Fruit fly (Drosophila melanogaster) whole organism, embryonic: ENCODE data around the gene CG33288.

Source experiments
- BEAF-32 ChIP-seq: fragments of 200-800 bp; sonication (Bioruptor generic); optimal IDR thresholded peaks from 3 replicates; lab custom pipeline; 2017; ENCODE audit warnings: missing biosample characterization, missing genetic modification characterization, mild to moderate bottlenecking, moderate library complexity, missing genetic modification reagents
- CG10462 ChIP-seq: fragments of 200-800 bp; sonication (Bioruptor generic); optimal IDR thresholded peaks from 2 replicates; lab custom pipeline; 2016; ENCODE audit warnings: missing biosample characterization, missing genetic modification characterization
- CG11398 ChIP-seq: fragments of 200-800 bp; sonication (Bioruptor generic); optimal IDR thresholded peaks from 2 replicates; lab custom pipeline; 2016; ENCODE audit warnings: missing biosample characterization, missing genetic modification characterization
- CG12236 ChIP-seq: fragments of 200-800 bp; sonication (Bioruptor generic); optimal IDR thresholded peaks from 2 replicates; lab custom pipeline; 2016; ENCODE audit warnings: missing biosample characterization, missing genetic modification characterization
- CG12659 ChIP-seq: fragments of 200-800 bp; sonication (Bioruptor generic); optimal IDR thresholded peaks from 3 replicates; lab custom pipeline; 2017; ENCODE audit warnings: mild to moderate bottlenecking, missing biosample characterization, missing genetic modification reagents, missing genetic modification characterization
- CG14667 ChIP-seq: fragments of 200-800 bp; sonication (Bioruptor generic); IDR thresholded peaks from 2 replicates; pipeline ENCODE4 v1.3.6; 2022; ENCODE audit warnings: missing biosample characterization, missing genetic modification characterization
- CG15514 ChIP-seq: fragments of 200-800 bp; sonication (Bioruptor generic); optimal IDR thresholded peaks from 3 replicates; lab custom pipeline; 2017; ENCODE audit warnings: missing biosample characterization, missing genetic modification characterization, mild to moderate bottlenecking, moderate library complexity, missing genetic modification reagents
- CG17361 ChIP-seq: fragments of 200-800 bp; sonication (Bioruptor generic); IDR thresholded peaks from 3 replicates; pipeline ENCODE4 v1.3.6; 2022; ENCODE audit warnings: missing biosample characterization, missing genetic modification characterization
- CG2129 ChIP-seq: fragments of 200-800 bp; sonication (Bioruptor generic); IDR thresholded peaks from 2 replicates; pipeline ENCODE4 v1.3.6; 2022; ENCODE audit warnings: missing biosample characterization, missing genetic modification characterization; ENCODE audit not compliant: partially characterized antibody
- CG2875 ChIP-seq: fragments of 200-800 bp; sonication (Bioruptor generic); optimal IDR thresholded peaks from 2 replicates; lab custom pipeline; 2017; ENCODE audit warnings: missing biosample characterization, mild to moderate bottlenecking, missing genetic modification characterization, missing genetic modification reagents
- CG30020 ChIP-seq: fragments of 200-800 bp; optimal IDR thresholded peaks from 2 replicates; lab custom pipeline; 2019; ENCODE audit warnings: missing biosample characterization, mild to moderate bottlenecking, missing genetic modification characterization, moderate library complexity
- CG3163 ChIP-seq: fragments of 200-800 bp; sonication (Bioruptor generic); optimal IDR thresholded peaks from 3 replicates; lab custom pipeline; 2016; ENCODE audit warnings: missing biosample characterization, missing genetic modification characterization
- CG32767 ChIP-seq: fragments of 200-800 bp; sonication (Bioruptor generic); IDR thresholded peaks from 2 replicates; pipeline ENCODE4 v1.3.6; 2022; ENCODE audit warnings: missing biosample characterization, missing genetic modification characterization
- CG4424 ChIP-seq: fragments of 200-800 bp; sonication (Bioruptor generic); optimal IDR thresholded peaks from 3 replicates; lab custom pipeline; 2016; ENCODE audit warnings: missing biosample characterization, missing genetic modification characterization
- CG4617 ChIP-seq: fragments of 200-800 bp; sonication (Bioruptor generic); optimal IDR thresholded peaks from 3 replicates; lab custom pipeline; 2016; ENCODE audit warnings: missing biosample characterization, missing genetic modification characterization, borderline replicate concordance
- CG6689 ChIP-seq: fragments of 200-800 bp; sonication (Bioruptor generic); IDR thresholded peaks from 2 replicates; pipeline ENCODE4 v1.3.6; 2022; ENCODE audit warnings: missing biosample characterization, missing genetic modification characterization
- CG7556 ChIP-seq: fragments of 200-800 bp; sonication (Bioruptor generic); optimal IDR thresholded peaks from 2 replicates; lab custom pipeline; 2017; ENCODE audit warnings: missing biosample characterization, mild to moderate bottlenecking, missing genetic modification characterization
- CG7745 ChIP-seq: fragments of 200-800 bp; sonication (Bioruptor generic); optimal IDR thresholded peaks from 2 replicates; lab custom pipeline; 2018; ENCODE audit warnings: missing biosample characterization, mild to moderate bottlenecking, missing genetic modification characterization, moderate library complexity
- CoRest ChIP-seq: fragments of 200-800 bp; sonication (Bioruptor generic); optimal IDR thresholded peaks from 3 replicates; lab custom pipeline; 2018; ENCODE audit warnings: missing biosample characterization, mild to moderate bottlenecking, missing genetic modification characterization, moderate library complexity
- D ChIP-seq, 2 experiments: fragments of 200-800 bp in 1 of 2; fragments of >200 bp in 1 of 2; sonication (Bioruptor generic) in 1 of 2; optimal IDR thresholded peaks; 2 replicates in 1 of 2; 3 replicates in 1 of 2; lab custom pipeline; 2017; ENCODE audit warnings: mild to moderate bottlenecking in 1 of 2, missing biosample characterization in 1 of 2, missing genetic modification characterization in 1 of 2, missing genetic modification reagents in 1 of 2
- Deaf1 ChIP-seq: fragments of 200-800 bp; optimal IDR thresholded peaks from 3 replicates; lab custom pipeline; 2019; ENCODE audit warnings: missing biosample characterization, mild to moderate bottlenecking, missing genetic modification characterization, moderate library complexity
- Dp ChIP-seq: fragments of 200-800 bp; sonication (Bioruptor generic); optimal IDR thresholded peaks from 2 replicates; lab custom pipeline; 2018; ENCODE audit warnings: missing biosample characterization, mild to moderate bottlenecking, missing genetic modification characterization, moderate library complexity
- Dref ChIP-seq: fragments of 200-800 bp; sonication (Bioruptor generic); IDR thresholded peaks from 2 replicates; pipeline ENCODE4 v1.3.6; 2022; ENCODE audit warnings: missing biosample characterization, missing genetic modification characterization
- E2f1 ChIP-seq: fragments of 200-800 bp; sonication (Bioruptor generic); IDR thresholded peaks from 2 replicates; pipeline ENCODE4 v1.3.6; 2022; ENCODE audit warnings: missing biosample characterization, missing genetic modification characterization
- Gug ChIP-seq: fragments of 200-800 bp; sonication (Bioruptor generic); IDR thresholded peaks from 4 replicates; pipeline ENCODE4 v1.3.6; 2022; ENCODE audit warnings: missing biosample characterization, missing genetic modification characterization
- HLHmδ ChIP-seq: fragments of 200-800 bp; sonication (Bioruptor generic); optimal IDR thresholded peaks from 2 replicates; lab custom pipeline; 2018; ENCODE audit warnings: missing biosample characterization, mild to moderate bottlenecking, missing genetic modification characterization, moderate library complexity
- Max ChIP-seq: fragments of 200-800 bp; sonication (Bioruptor generic); optimal IDR thresholded peaks from 2 replicates; lab custom pipeline; 2016; ENCODE audit warnings: missing biosample characterization, mild to moderate bottlenecking, missing genetic modification characterization
- Mrtf ChIP-seq: fragments of 200-800 bp; sonication (Bioruptor generic); IDR thresholded peaks from 3 replicates; pipeline ENCODE4 v1.3.6; 2022; ENCODE audit warnings: missing biosample characterization, missing genetic modification characterization
- NC2α ChIP-seq: fragments of 200-800 bp; sonication (Bioruptor generic); optimal IDR thresholded peaks from 2 replicates; lab custom pipeline; 2016; ENCODE audit warnings: missing biosample characterization, missing genetic modification characterization
- amos ChIP-seq: fragments of 200-800 bp; sonication (Bioruptor generic); IDR thresholded peaks from 2 replicates; pipeline ENCODE4 v1.3.6; 2022; ENCODE audit warnings: missing biosample characterization, missing genetic modification characterization; ENCODE audit not compliant: partially characterized antibody
- ara ChIP-seq: fragments of 200-800 bp; sonication (Bioruptor generic); IDR thresholded peaks from 2 replicates; pipeline ENCODE4 v1.3.6; 2022; ENCODE audit warnings: missing biosample characterization, missing genetic modification characterization
- ato ChIP-seq: fragments of 200-800 bp; sonication (Bioruptor generic); IDR thresholded peaks from 2 replicates; pipeline ENCODE4 v1.3.6; 2022; ENCODE audit warnings: missing biosample characterization, missing genetic modification characterization; ENCODE audit not compliant: partially characterized antibody
- bbx ChIP-seq: fragments of 200-800 bp; sonication (Bioruptor generic); IDR thresholded peaks from 2 replicates; pipeline ENCODE4 v1.3.6; 2022; ENCODE audit warnings: missing biosample characterization, missing genetic modification characterization; ENCODE audit not compliant: partially characterized antibody
- bigmax ChIP-seq: fragments of 200-800 bp; sonication (Bioruptor generic); optimal IDR thresholded peaks from 2 replicates; lab custom pipeline; 2018; ENCODE audit warnings: missing biosample characterization, mild to moderate bottlenecking, missing genetic modification characterization
- chinmo ChIP-seq: fragments of 200-800 bp; sonication (Bioruptor generic); IDR thresholded peaks from 4 replicates; pipeline ENCODE4 v1.3.6; 2022; ENCODE audit warnings: missing biosample characterization, missing genetic modification characterization; ENCODE audit not compliant: partially characterized antibody
- crol ChIP-seq: fragments of 200-800 bp; sonication (Bioruptor generic); IDR thresholded peaks from 2 replicates; pipeline ENCODE4 v1.3.6; 2022; ENCODE audit warnings: missing biosample characterization, missing genetic modification characterization
- ewg ChIP-seq: fragments of 200-800 bp; sonication (Bioruptor generic); optimal IDR thresholded peaks from 3 replicates; lab custom pipeline; 2017; ENCODE audit warnings: mild to moderate bottlenecking, missing biosample characterization, missing genetic modification reagents, missing genetic modification characterization
- eyg ChIP-seq: fragments of 200-800 bp; sonication (Bioruptor generic); optimal IDR thresholded peaks from 3 replicates; lab custom pipeline; 2016; ENCODE audit warnings: missing biosample characterization, missing genetic modification characterization
- gfzf ChIP-seq: fragments of 200-800 bp; sonication (Bioruptor generic); optimal IDR thresholded peaks from 2 replicates; lab custom pipeline; 2016; ENCODE audit warnings: missing biosample characterization, mild to moderate bottlenecking, missing genetic modification characterization, moderate library complexity
- hb ChIP-seq: fragments of 200-800 bp; sonication (Bioruptor generic); IDR thresholded peaks from 3 replicates; pipeline ENCODE4 v1.3.6; 2022; ENCODE audit warnings: missing biosample characterization, missing genetic modification characterization; ENCODE audit not compliant: partially characterized antibody
- hbn ChIP-seq: fragments of 200-800 bp; sonication (Bioruptor generic); IDR thresholded peaks from 2 replicates; pipeline ENCODE4 v1.3.6; 2022; ENCODE audit warnings: missing biosample characterization, missing genetic modification characterization; ENCODE audit not compliant: partially characterized antibody
- knrl ChIP-seq: fragments of 200-800 bp; sonication (Bioruptor generic); IDR thresholded peaks from 3 replicates; pipeline ENCODE4 v1.3.6; 2022; ENCODE audit warnings: missing biosample characterization, missing genetic modification characterization; ENCODE audit not compliant: partially characterized antibody
- nerfin-2 ChIP-seq: fragments of 200-800 bp; sonication (Bioruptor generic); IDR thresholded peaks from 2 replicates; pipeline ENCODE4 v1.3.6; 2022; ENCODE audit warnings: missing biosample characterization, missing genetic modification characterization; ENCODE audit not compliant: partially characterized antibody
- salm ChIP-seq: fragments of 200-800 bp; sonication (Bioruptor generic); optimal IDR thresholded peaks from 2 replicates; lab custom pipeline; 2018; ENCODE audit warnings: missing biosample characterization, mild to moderate bottlenecking, missing genetic modification characterization
- sob ChIP-seq: fragments of 200-800 bp; sonication (Bioruptor generic); IDR thresholded peaks from 2 replicates; pipeline ENCODE4 v1.3.6; 2022; ENCODE audit warnings: missing biosample characterization, missing genetic modification characterization
- unc-4 ChIP-seq: fragments of 200-800 bp; sonication (Bioruptor generic); IDR thresholded peaks from 2 replicates; pipeline ENCODE4 v1.3.6; 2022; ENCODE audit warnings: missing biosample characterization, missing genetic modification characterization; ENCODE audit not compliant: partially characterized antibody
- vnd ChIP-seq: fragments of 200-800 bp; sonication (Bioruptor generic); IDR thresholded peaks from 3 replicates; pipeline ENCODE4 v1.3.6; 2022; ENCODE audit warnings: missing biosample characterization, missing genetic modification characterization; ENCODE audit not compliant: partially characterized antibody
- vvl ChIP-seq: fragments of 200-800 bp; sonication (Bioruptor generic); IDR thresholded peaks from 2 replicates; pipeline ENCODE4 v1.3.6; 2022; ENCODE audit warnings: missing biosample characterization, missing genetic modification characterization

The CG33288 gene

dm6 chr3L:21441216-21441813 is 13.7 kb downstream of the CG33288 start, which contains the start of gene CG5664 (continued):
- TF ChIP-seq E2f1 (GFP tag; lab: Robert Waterston, UW) (no peak), D (optimal IDR thresholded peaks at IDR 0.05; lab: Kevin White, UChicago) (no peak), D (GFP tag; optimal IDR thresholded peaks at IDR 0.05; lab: Kevin White, UChicago) (no peak), CG7556 (GFP tag; lab: Kevin White, UChicago) (no peak), bbx (GFP tag; lab: Robert Waterston, UW) (peak; percentile 79), gfzf (GFP tag; lab: Kevin White, UChicago) (peak; percentile 80), amos (GFP tag; lab: Robert Waterston, UW) (peak; percentile 85), vnd (GFP tag; lab: Robert Waterston, UW) (peak; percentile 69), CG15514 (GFP tag; lab: Kevin White, UChicago) (peak; percentile 61), CG4617 (GFP tag; lab: Kevin White, UChicago) (peak; percentile 27), chinmo (GFP tag; lab: Robert Waterston, UW) (0 out of 4 replicates have a peak, but pooled peaks have one; percentile 66), bigmax (GFP tag; lab: Kevin White, UChicago) (no peak), crol (no peak), knrl (GFP tag; lab: Robert Waterston, UW) (peak; percentile 88), unc-4 (GFP tag; lab: Robert Waterston, UW) (peak; percentile 82), ato (GFP tag; lab: Robert Waterston, UW) (0 out of 2 replicates have a peak, but pooled peaks have one; percentile 36), sob (GFP tag; lab: Robert Waterston, UW) (no peak), CG32767 (GFP tag; lab: Robert Waterston, UW) (no peak), CG17361 (GFP tag; lab: Robert Waterston, UW) (no peak), Deaf1 (no peak), CG7745 (no peak), CG12236 (GFP tag; lab: Kevin White, UChicago) (no peak), CG3163 (GFP tag; lab: Kevin White, UChicago) (no peak), CG11398 (GFP tag; lab: Kevin White, UChicago) (no peak), CG2875 (GFP tag; lab: Kevin White, UChicago) (no peak), CG2129 (GFP tag; lab: Robert Waterston, UW) (peak; percentile 67), CoRest (tag; lab: Kevin White, UChicago) (no peak), ara (GFP tag; lab: Robert Waterston, UW) (no peak), CG10462 (no peak), eyg (GFP tag; lab: Kevin White, UChicago) (no peak), BEAF-32 (GFP tag; lab: Kevin White, UChicago) (peak; percentile 83), nerfin-2 (GFP tag; lab: Robert Waterston, UW) (peak; percentile 35; the same call in 1 of the 2 replicates), CG12659 (peak; percentile 28), HLHmδ (GFP tag; lab: Kevin White, UChicago) (no peak), Dp (GFP tag; lab: Kevin White, UChicago) (peak; percentile 79), vvl (GFP tag; lab: Robert Waterston, UW) (peak; percentile 63), CG6689 (GFP tag; lab: Robert Waterston, UW) (no peak), Mrtf (GFP tag; lab: Robert Waterston, UW) (no peak), NC2α (no peak), CG14667 (no peak), Gug (GFP tag; lab: Robert Waterston, UW) (no peak), Max (no peak), salm (tag; lab: Kevin White, UChicago) (no peak), CG4424 (GFP tag; lab: Kevin White, UChicago) (no peak), Dref (GFP tag; lab: Robert Waterston, UW) (peak; percentile 66), hbn (GFP tag; lab: Robert Waterston, UW) (peak; percentile 79), ewg (GFP tag; lab: Kevin White, UChicago) (no peak), CG30020 (tag; lab: Kevin White, UChicago) (no peak), hb (GFP tag; lab: Robert Waterston, UW) (peak; percentile 58; the same call in 1 of the 3 replicates)
